Fruit fly (Drosophila melanogaster): ENCODE results near the gene CG14313.

The CG14313 gene

DNA sequence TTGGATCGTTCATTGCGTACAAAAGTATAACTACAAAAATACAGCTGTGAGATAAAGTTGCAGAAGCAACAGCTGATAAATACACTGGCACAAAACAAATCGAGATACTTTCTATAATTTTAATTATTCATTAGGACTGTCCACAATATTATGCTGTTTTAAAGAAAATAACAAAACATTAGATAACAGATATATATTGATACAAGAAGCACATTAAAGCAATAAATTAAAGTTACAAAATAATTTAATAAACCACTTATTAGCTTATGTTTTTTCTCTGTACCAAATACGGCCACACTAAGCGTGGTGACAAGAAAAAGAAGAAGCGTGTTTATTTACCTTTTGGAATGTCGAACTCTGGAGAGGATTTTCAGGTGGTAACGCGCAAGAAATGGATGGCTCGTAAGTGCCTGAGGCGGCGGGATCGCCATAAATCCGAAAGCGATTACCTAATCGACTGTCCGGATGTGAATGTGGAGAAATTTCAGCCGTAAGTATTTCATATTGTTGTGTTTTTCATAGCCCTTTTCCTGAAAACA, 28.5 kb upstream of the CG14313 start, which contains the start of the genes CG7988 and CG7183 (continued):
- TF ChIP-seq D19A (tag; optimal IDR thresholded peaks at IDR 0.05) (peak; percentile 95), hkb (optimal IDR thresholded peaks at IDR 0.05) (no peak), hkb (GFP tag; IDR thresholded peaks at IDR 0.05) (peak; percentile 98), Blimp-1 (GFP tag; optimal IDR thresholded peaks at IDR 0.05) (peak; percentile 97), CG33557 (GFP tag; optimal IDR thresholded peaks at IDR 0.05) (peak; percentile 97), CG34422 (GFP tag; IDR thresholded peaks at IDR 0.05) (peak; percentile 99), CG17385 (GFP tag; optimal IDR thresholded peaks at IDR 0.05) (peak; percentile 100), CG11560 (tag; IDR thresholded peaks at IDR 0.05) (peak; percentile 90), Ptx1 (GFP tag; IDR thresholded peaks at IDR 0.05) (peak; percentile 100), CG7745 (tag; optimal IDR thresholded peaks at IDR 0.05) (peak; percentile 90), CG6683 (GFP tag; optimal IDR thresholded peaks at IDR 0.05) (peak; percentile 85), pan (optimal IDR thresholded peaks at IDR 0.05) (no peak), pan (GFP tag; optimal IDR thresholded peaks at IDR 0.05 in 1 of 2, IDR thresholded peaks at IDR 0.05 in 1 of 2) (peak in 1 of 2 experiments; percentile 99), CG6272 (GFP tag; IDR thresholded peaks at IDR 0.05) (peak; percentile 98), gsb-n (tag; optimal IDR thresholded peaks at IDR 0.05) (peak; percentile 99), wor (GFP tag; IDR thresholded peaks at IDR 0.05) (peak; percentile 97), CG1603 (tag; optimal IDR thresholded peaks at IDR 0.05) (peak; percentile 90), Asciz (GFP tag; optimal IDR thresholded peaks at IDR 0.05) (peak; percentile 94), ci (GFP tag; IDR thresholded peaks at IDR 0.05) (peak; percentile 97), CG11696 (GFP tag; IDR thresholded peaks at IDR 0.05) (peak; percentile 93), CG6175 (GFP tag; IDR thresholded peaks at IDR 0.05) (peak; percentile 93), peb (GFP tag; IDR thresholded peaks at IDR 0.05) (peak; percentile 98), Hr51 (GFP tag; optimal IDR thresholded peaks at IDR 0.05) (peak; percentile 94 to 98), C15 (GFP tag; IDR thresholded peaks at IDR 0.05) (peak; percentile 96), sd (tag; optimal IDR thresholded peaks at IDR 0.05) (peak; percentile 99), mld (GFP tag; IDR thresholded peaks at IDR 0.05; ENCODE audit: partially characterized antibody) (no peak), Pdp1 (GFP tag; optimal IDR thresholded peaks at IDR 0.05) (peak; percentile 94 to 95), zfh2 (GFP tag; optimal IDR thresholded peaks at IDR 0.05) (peak; percentile 91), eyg (GFP tag; optimal IDR thresholded peaks at IDR 0.05) (peak; percentile 89), CG11093 (GFP tag; IDR thresholded peaks at IDR 0.05) (peak; percentile 98), CG17568 (GFP tag; optimal IDR thresholded peaks at IDR 0.05) (no peak), Oaz (GFP tag; IDR thresholded peaks at IDR 0.05) (peak; percentile 95), cwo (GFP tag; optimal IDR thresholded peaks at IDR 0.05) (peak; percentile 90), CG1024 (GFP tag; IDR thresholded peaks at IDR 0.05) (peak; percentile 94), oc (tag; optimal IDR thresholded peaks at IDR 0.05) (peak; percentile 98), Dip2 (GFP tag; IDR thresholded peaks at IDR 0.05) (peak; percentile 65), Dref (GFP tag; IDR thresholded peaks at IDR 0.05) (peak; percentile 38; the same call in 1 of the 2 replicates), CG12942 (GFP tag; optimal IDR thresholded peaks at IDR 0.05) (peak; percentile 97), Lim3 (GFP tag; IDR thresholded peaks at IDR 0.05) (peak; percentile 94), Dp (GFP tag; optimal IDR thresholded peaks at IDR 0.05) (peak; percentile 22), CG2712 (tag; optimal IDR thresholded peaks at IDR 0.05) (peak; percentile 99), CG4707 (GFP tag; optimal IDR thresholded peaks at IDR 0.05) (peak; percentile 89), pzg (GFP tag; optimal IDR thresholded peaks at IDR 0.05) (peak; percentile 41), pfk (GFP tag; optimal IDR thresholded peaks at IDR 0.05) (no peak), sr (GFP tag; IDR thresholded peaks at IDR 0.05) (peak; percentile 74; the same call in 2 of the 3 replicates), CG8388 (GFP tag; optimal IDR thresholded peaks at IDR 0.05) (peak; percentile 98), CG17612 (GFP tag; IDR thresholded peaks at IDR 0.05) (peak; percentile 97), HLH4C (GFP tag; IDR thresholded peaks at IDR 0.05; ENCODE audit: partially characterized antibody) (no peak), CG10543 (GFP tag; optimal IDR thresholded peaks at IDR 0.05) (peak; percentile 88), MESR4 (GFP tag; optimal IDR thresholded peaks at IDR 0.05) (peak; percentile 56)
